Worm (Caenorhabditis elegans) whole organism, mixed stage, embryonic: ENCODE measurements around the gene tsr-1.

Experiments used
- M03D4.4 ChIP-seq: sonication (generic microtip); optimal IDR thresholded peaks from 2 replicates; lab custom pipeline; 2017; ENCODE audit warnings: mild to moderate bottlenecking, missing genetic modification characterization, missing compliant biosample characterization
- bed-3 ChIP-seq: fragments of 200-800 bp; sonication (Bioruptor generic); optimal IDR thresholded peaks from 3 replicates; lab custom pipeline; 2018; ENCODE audit warnings: mild to moderate bottlenecking, missing genetic modification characterization, moderate library complexity, missing compliant biosample characterization
- ceh-39 ChIP-seq: fragments of 150-350 bp; optimal IDR thresholded peaks from 2 replicates; lab custom pipeline; 2014; ENCODE audit warnings: missing biosample characterization, missing genetic modification characterization
- ceh-43 ChIP-seq: fragments of 200-800 bp; sonication (Bioruptor generic); optimal IDR thresholded peaks from 2 replicates; lab custom pipeline; 2018; ENCODE audit warnings: mild to moderate bottlenecking, missing genetic modification characterization, moderate library complexity, missing compliant biosample characterization
- ces-1 ChIP-seq: fragments of 150-350 bp; optimal IDR thresholded peaks from 2 replicates; lab custom pipeline; 2014; ENCODE audit warnings: missing biosample characterization, missing genetic modification reagents, missing genetic modification characterization
- cnd-1 ChIP-seq: fragments of 200-800 bp; sonication (Bioruptor generic); optimal IDR thresholded peaks from 2 replicates; lab custom pipeline; 2018; ENCODE audit warnings: mild to moderate bottlenecking, missing genetic modification characterization, missing compliant biosample characterization
- drap-1 ChIP-seq: fragments of 200-800 bp; sonication (Bioruptor generic); optimal IDR thresholded peaks from 3 replicates; lab custom pipeline; 2018; ENCODE audit warnings: mild to moderate bottlenecking, missing genetic modification characterization, missing compliant biosample characterization
- elt-1 ChIP-seq: sonication (generic microtip); optimal IDR thresholded peaks from 2 replicates; lab custom pipeline; 2017; ENCODE audit warnings: missing genetic modification characterization, mild to moderate bottlenecking, missing compliant biosample characterization, antibody characterized with exemption, moderate library complexity, borderline replicate concordance; ENCODE audit not compliant: insufficient read depth
- elt-3 ChIP-seq: fragments of 150-350 bp; optimal IDR thresholded peaks from 2 replicates; lab custom pipeline; 2014; ENCODE audit warnings: missing biosample characterization, missing genetic modification characterization
- flh-1 ChIP-seq: fragments of 200-800 bp; sonication (Bioruptor generic); optimal IDR thresholded peaks from 2 replicates; lab custom pipeline; 2018; ENCODE audit warnings: mild to moderate bottlenecking, missing genetic modification characterization, moderate library complexity, missing compliant biosample characterization
- ham-2 ChIP-seq: fragments of 200-800 bp; sonication (Bioruptor generic); optimal IDR thresholded peaks from 2 replicates; lab custom pipeline; 2018; ENCODE audit warnings: mild to moderate bottlenecking, missing genetic modification characterization, missing compliant biosample characterization
- hlh-1 ChIP-seq: fragments of 150-350 bp; optimal IDR thresholded peaks from 2 replicates; lab custom pipeline; 2014; ENCODE audit warnings: missing biosample characterization, missing genetic modification reagents, missing genetic modification characterization
- lin-32 ChIP-seq: fragments of 200-800 bp; sonication (Bioruptor generic); optimal IDR thresholded peaks from 2 replicates; lab custom pipeline; 2018; ENCODE audit warnings: mild to moderate bottlenecking, missing genetic modification characterization, missing compliant biosample characterization
- lsy-2 ChIP-seq: fragments of 150-350 bp; optimal IDR thresholded peaks from 2 replicates; lab custom pipeline; 2014; ENCODE audit warnings: missing biosample characterization, missing genetic modification characterization
- mab-5 ChIP-seq: fragments of 150-350 bp; optimal IDR thresholded peaks from 2 replicates; lab custom pipeline; 2014; ENCODE audit warnings: missing biosample characterization, missing genetic modification characterization
- mep-1 ChIP-seq: fragments of 150-350 bp; optimal IDR thresholded peaks from 2 replicates; lab custom pipeline; 2017; ENCODE audit warnings: missing biosample characterization, missing genetic modification reagents, missing genetic modification characterization, inconsistent platforms
- mls-2 ChIP-seq: sonication (generic microtip); optimal IDR thresholded peaks from 2 replicates; lab custom pipeline; 2016; ENCODE audit warnings: mild to moderate bottlenecking, missing genetic modification characterization, moderate library complexity, missing compliant biosample characterization
- nhr-12 ChIP-seq: fragments of 150-350 bp; optimal IDR thresholded peaks from 2 replicates; lab custom pipeline; 2014; ENCODE audit warnings: missing biosample characterization, missing genetic modification characterization
- nhr-2 ChIP-seq: fragments of 150-350 bp; optimal IDR thresholded peaks from 2 replicates; lab custom pipeline; 2014; ENCODE audit warnings: missing biosample characterization, missing genetic modification characterization
- nhr-28 ChIP-seq: fragments of 150-350 bp; optimal IDR thresholded peaks from 2 replicates; lab custom pipeline; 2014; ENCODE audit warnings: missing biosample characterization, missing genetic modification characterization
- nhr-76 ChIP-seq: sonication (generic microtip); optimal IDR thresholded peaks from 2 replicates; lab custom pipeline; 2017; ENCODE audit warnings: missing biosample characterization, missing genetic modification characterization
- sem-2 ChIP-seq: fragments of 200-800 bp; sonication (Bioruptor generic); optimal IDR thresholded peaks from 2 replicates; lab custom pipeline; 2018; ENCODE audit warnings: mild to moderate bottlenecking, missing genetic modification characterization, missing compliant biosample characterization
- snpc-4 ChIP-seq: fragments of 150-350 bp; optimal IDR thresholded peaks from 2 replicates; lab custom pipeline; 2014; ENCODE audit warnings: missing biosample characterization, missing genetic modification characterization
- sptf-1 ChIP-seq: sonication (generic microtip); optimal IDR thresholded peaks from 2 replicates; lab custom pipeline; 2017; ENCODE audit warnings: mild to moderate bottlenecking, missing genetic modification characterization, moderate library complexity, missing compliant biosample characterization
- tbx-8 ChIP-seq: fragments of 200-800 bp; sonication (Bioruptor generic); optimal IDR thresholded peaks from 2 replicates; lab custom pipeline; 2018; ENCODE audit warnings: mild to moderate bottlenecking, missing genetic modification characterization, moderate library complexity, missing compliant biosample characterization
- unc-120 ChIP-seq: sonication (generic microtip); optimal IDR thresholded peaks from 2 replicates; lab custom pipeline; 2017; ENCODE audit warnings: missing genetic modification characterization, missing compliant biosample characterization; ENCODE audit not compliant: poor library complexity, severe bottlenecking
- unc-39 ChIP-seq: fragments of 150-350 bp; optimal IDR thresholded peaks from 2 replicates; lab custom pipeline; 2014; ENCODE audit warnings: missing biosample characterization, missing genetic modification characterization
- unc-62 ChIP-seq: fragments of 150-350 bp; optimal IDR thresholded peaks from 2 replicates; lab custom pipeline; 2014; ENCODE audit warnings: missing biosample characterization, missing genetic modification reagents, missing genetic modification characterization
- zip-8 ChIP-seq: fragments of 150-350 bp; optimal IDR thresholded peaks from 2 replicates; lab custom pipeline; 2014; ENCODE audit warnings: missing biosample characterization, missing genetic modification characterization

tsr-1 gene

DNA sequence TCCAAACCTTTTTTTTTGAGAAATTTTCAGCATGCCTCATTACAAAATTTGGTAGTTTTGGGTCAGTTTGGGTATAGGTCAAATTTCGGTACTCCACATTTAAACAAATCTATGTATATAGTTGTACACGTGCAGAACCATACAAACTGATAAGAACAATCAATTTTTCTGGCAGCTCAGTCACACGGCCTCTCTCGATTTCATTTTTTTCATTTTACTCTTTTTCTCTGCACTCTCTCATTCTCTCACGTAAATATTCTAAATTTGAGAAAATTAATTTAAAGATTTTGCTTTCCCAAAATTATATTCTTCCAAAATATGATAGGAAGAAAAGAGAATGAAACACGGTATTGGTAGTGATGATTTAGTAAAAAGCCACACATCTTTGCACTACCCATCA, 52.0 kb downstream of the tsr-1 start:
- no peak for TF ChIP-seq ceh-39 (tag; lab: Kevin White, UChicago)
- TF ChIP-seq lin-32 (GFP tag; lab: Kevin White, UChicago): no peak
- TF ChIP-seq flh-1 (GFP tag; lab: Kevin White, UChicago): no peak
- no peak for TF ChIP-seq M03D4.4 (tag; lab: Kevin White, UChicago)

DNA sequence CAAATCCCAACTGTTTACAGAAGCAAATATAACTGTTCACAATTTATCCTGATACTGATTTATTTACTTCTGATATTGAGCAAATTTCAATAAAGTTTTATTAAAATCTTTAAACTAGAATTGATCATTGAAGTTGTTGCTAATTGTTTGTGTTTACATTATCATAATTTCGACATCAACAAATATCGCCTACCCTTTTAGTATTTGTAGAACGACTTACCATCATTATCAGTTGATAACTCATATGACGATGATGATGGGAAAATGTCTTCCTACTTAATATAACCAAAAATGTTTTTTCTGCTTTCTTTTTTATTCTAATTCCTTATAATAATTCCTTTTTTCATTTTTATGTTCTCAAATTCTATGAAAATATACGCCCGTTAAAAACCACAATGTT, 52.5 kb downstream of the tsr-1 start:
- TF ChIP-seq hlh-1 (tag; lab: Kevin White, UChicago) (no peak), cnd-1 (tag; lab: Kevin White, UChicago) (no peak), sptf-1 (no peak), lsy-2 (no peak), bed-3 (GFP tag; lab: Kevin White, UChicago) (no peak), nhr-2 (no peak), nhr-76 (tag; lab: Kevin White, UChicago) (no peak), unc-120 (tag; lab: Kevin White, UChicago) (no peak), elt-3 (no peak), drap-1 (GFP tag; lab: Kevin White, UChicago) (no peak), ham-2 (no peak), unc-39 (tag; lab: Kevin White, UChicago) (no peak)

DNA sequence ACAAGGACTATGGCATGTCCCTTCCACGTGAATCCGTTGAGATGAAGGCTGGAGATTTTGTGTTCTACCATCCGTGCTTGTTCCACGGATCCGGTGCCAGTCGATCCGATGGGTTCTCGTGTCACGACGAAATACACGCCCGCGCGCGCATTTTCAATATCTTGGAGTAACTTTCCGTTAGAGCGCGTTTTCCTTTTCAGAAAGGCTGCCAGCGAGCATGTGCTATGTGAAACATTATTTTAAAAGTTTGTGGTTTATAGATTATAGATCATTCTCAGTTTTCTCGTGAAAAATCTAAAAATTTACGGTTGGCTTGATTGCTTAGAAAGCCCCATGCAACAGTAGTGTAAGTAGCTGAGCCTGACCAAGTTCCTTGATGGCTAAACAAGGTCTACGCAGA, 54.3 kb downstream of the tsr-1 start, which contains the start of gene fbxc-20:
Gene fbxc-20 (plus strand): TSS at position 301 of the 400 bp plus-strand sequence.
- TF ChIP-seq M03D4.4 (tag; lab: Kevin White, UChicago) (no peak), cnd-1 (tag; lab: Kevin White, UChicago) (no peak), sem-2 (GFP tag; lab: Kevin White, UChicago) (no peak), flh-1 (GFP tag; lab: Kevin White, UChicago) (no peak), nhr-12 (tag; lab: Kevin White, UChicago) (no peak), mab-5 (tag; lab: Kevin White, UChicago) (no peak)

DNA sequence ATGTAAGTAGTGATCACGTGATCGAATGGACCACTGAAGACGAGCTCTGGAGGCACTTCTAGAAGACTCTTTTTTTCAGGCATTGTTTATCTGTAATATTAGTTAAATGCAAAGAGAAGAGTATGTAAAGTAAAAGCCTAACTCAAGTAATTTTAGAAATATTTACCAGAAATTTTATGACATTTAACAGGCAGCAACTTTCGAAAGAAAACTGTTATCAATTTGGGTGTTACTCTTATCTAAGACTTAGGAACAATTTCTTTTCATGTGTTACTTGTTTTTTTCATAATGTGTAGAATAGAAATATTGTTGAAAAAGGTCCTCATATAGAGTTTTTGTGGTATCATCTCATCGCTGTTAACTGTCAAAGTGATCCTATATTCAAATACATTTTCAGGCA, 55.3 kb downstream of the tsr-1 start, which contains the start of the genes F42G2.5 and F42G2.7:
Gene F42G2.5 (minus strand): TSS at position 101 of the 400 bp plus-strand sequence.
Gene F42G2.7 (plus strand): TSS at position 270 of the 400 bp plus-strand sequence.
- no peak for TF ChIP-seq nhr-28 (tag; lab: Kevin White, UChicago)
- TF ChIP-seq snpc-4: no peak
- no peak for TF ChIP-seq lin-32 (GFP tag; lab: Kevin White, UChicago)
- TF ChIP-seq unc-62 (GFP tag; lab: Kevin White, UChicago): no peak
- TF ChIP-seq ham-2: no peak

DNA sequence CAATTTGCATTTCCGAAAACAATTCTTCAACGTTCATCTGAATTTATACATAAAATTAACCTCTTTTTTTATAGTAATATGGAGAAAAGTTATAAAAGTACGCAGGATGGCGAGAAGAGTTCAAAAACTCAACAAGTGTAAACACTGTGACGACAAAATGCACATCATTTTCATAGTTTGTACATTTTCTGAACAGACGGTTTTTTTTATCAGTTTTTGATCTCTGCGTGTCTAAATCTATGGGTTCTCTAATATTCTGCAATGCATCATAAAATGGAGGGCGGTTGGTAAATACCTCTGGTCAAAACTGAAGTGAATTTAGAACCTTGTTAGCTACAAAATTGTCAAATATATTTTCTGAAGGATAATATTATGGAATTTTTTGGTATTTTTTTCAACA, 57.7 kb downstream of the tsr-1 start, which contains the start of gene fbxa-4:
Gene fbxa-4 (minus strand): TSS at position 93 of the 400 bp plus-strand sequence.
- TF ChIP-seq elt-1 (tag; lab: Kevin White, UChicago) (no peak), unc-120 (tag; lab: Kevin White, UChicago) (no peak), sem-2 (GFP tag; lab: Kevin White, UChicago) (no peak), tbx-8 (GFP tag; lab: Kevin White, UChicago) (no peak), mep-1 (tag; lab: Kevin White, UChicago) (no peak), sptf-1 (no peak), snpc-4 (no peak), zip-8 (tag; lab: Kevin White, UChicago) (no peak), lin-32 (GFP tag; lab: Kevin White, UChicago) (no peak), mls-2 (tag; lab: Kevin White, UChicago) (no peak), nhr-28 (tag; lab: Kevin White, UChicago) (no peak), mab-5 (tag; lab: Kevin White, UChicago) (no peak), ceh-43 (no peak), flh-1 (GFP tag; lab: Kevin White, UChicago) (no peak)

DNA sequence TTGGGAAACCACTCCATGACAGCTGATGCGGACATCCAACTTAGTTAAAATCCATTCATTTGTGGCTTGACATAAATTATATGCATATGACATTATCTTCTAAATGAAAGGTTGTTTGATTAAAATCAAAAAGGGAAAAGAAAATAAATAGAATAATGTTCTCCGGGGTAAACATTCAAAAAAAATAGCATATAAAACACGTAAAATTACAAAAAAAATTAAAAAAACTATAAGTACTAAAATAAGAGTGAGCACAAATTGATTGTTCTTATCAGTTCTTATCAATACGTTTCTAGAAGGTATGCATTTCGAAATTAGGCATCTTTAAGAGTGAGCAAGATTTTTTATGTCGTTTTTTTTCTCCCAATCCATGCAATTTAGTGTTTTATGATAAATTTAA, 60.5 kb downstream of the tsr-1 start, which contains the start of gene fbxa-182:
Gene fbxa-182 (minus strand): TSS at position 101 of the 400 bp plus-strand sequence.
- no peak for TF ChIP-seq ces-1 (GFP tag; lab: Kevin White, UChicago)
- no peak for TF ChIP-seq elt-3
- no peak for TF ChIP-seq mls-2 (tag; lab: Kevin White, UChicago)
